Worm (Caenorhabditis elegans): ENCODE results near the gene srh-61.

The srh-61 gene

ce11 chrII:12549613-12550012 lies 33.4 kb upstream of the srh-61 start (continued):
- TF ChIP-seq set-16 (GFP tag; IDR thresholded peaks at IDR 0.05): no peak
- 0 out of 2 replicates have a peak, but pooled peaks have one; percentile 24 for TF ChIP-seq tra-1 (GFP tag; IDR thresholded peaks at IDR 0.05)
- no peak for TF ChIP-seq Y5F2A.4 (GFP tag; optimal IDR thresholded peaks at IDR 0.05)

- TF ChIP-seq lin-13 (GFP tag; optimal IDR thresholded peaks at IDR 0.05) (no peak), nhr-102 (tag; optimal IDR thresholded peaks at IDR 0.05) (no peak), T26A8.4 (GFP tag; IDR thresholded peaks at IDR 0.05) (no peak)
Observed at ce11 chrII:12547547-12547946, 31.3 kb upstream of the srh-61 start, which contains the start of gene F49C5.16. F49C5.16 (plus strand) TSS chrII:12547847.

DNA sequence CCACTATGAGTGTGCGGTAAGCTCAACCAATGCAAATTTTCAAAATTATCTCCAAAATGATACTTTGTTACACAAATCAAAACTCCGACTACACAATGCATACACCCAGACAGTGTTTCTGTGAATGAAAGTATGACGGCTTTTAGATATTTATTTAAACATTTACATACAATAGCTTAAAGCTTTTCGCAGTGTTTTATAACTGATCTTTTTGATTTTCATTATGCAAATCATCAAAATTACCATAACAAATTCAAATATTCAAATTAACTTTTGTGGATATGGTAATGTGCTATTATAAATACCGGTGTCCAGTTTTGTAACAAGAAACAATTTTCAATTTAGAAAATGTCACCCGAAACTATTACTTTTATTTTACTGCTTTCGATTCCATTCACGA lies 30.2 kb upstream of the srh-61 start, which contains the start of the genes F49C5.5 and F49C5.10:
TSS of gene F49C5.5 (minus strand) at position 101 of the 400 bp plus-strand sequence.
TSS of gene F49C5.10 (plus strand) at position 344 of the 400 bp plus-strand sequence.
- TF ChIP-seq Y105C5A.15 (GFP tag; IDR thresholded peaks at IDR 0.05): no peak
- no peak for TF ChIP-seq nhr-10 (tag; optimal IDR thresholded peaks at IDR 0.05)
- TF ChIP-seq nhr-25 (tag; optimal IDR thresholded peaks at IDR 0.05; ENCODE audit: borderline replicate concordance, insufficient read depth): no peak
- no peak for TF ChIP-seq lin-15B (tag; optimal IDR thresholded peaks at IDR 0.05)
- no peak for TF ChIP-seq Y48G9A.11 (GFP tag; IDR thresholded peaks at IDR 0.05)
- no peak for TF ChIP-seq rbr-2 (tag; optimal IDR thresholded peaks at IDR 0.05)
- TF ChIP-seq mdl-1 (tag; optimal IDR thresholded peaks at IDR 0.05): no peak
- TF ChIP-seq F26F4.8 (GFP tag; conservative IDR thresholded peaks at IDR 0.05): no peak
- TF ChIP-seq dpl-1 (GFP tag; optimal IDR thresholded peaks at IDR 0.05): no peak

DNA sequence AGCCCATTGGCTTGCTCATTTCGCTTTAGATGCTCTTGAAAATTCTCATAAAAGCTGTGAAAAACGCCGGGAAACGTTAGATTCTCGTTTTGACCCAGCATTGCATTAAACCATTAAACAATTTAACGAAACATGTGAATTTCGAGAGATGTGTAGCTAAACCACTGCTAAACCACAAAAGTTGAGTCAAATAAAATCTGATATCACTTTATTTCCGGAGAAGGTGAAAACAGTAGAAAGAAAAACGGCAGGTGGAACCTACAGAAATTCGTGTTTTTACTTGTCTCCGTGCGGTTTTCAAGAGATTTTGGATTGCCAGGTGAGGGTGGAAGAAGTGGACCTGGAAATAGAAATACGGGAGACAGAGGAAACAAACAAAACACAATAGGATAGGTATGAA lies 28.3 kb upstream of the srh-61 start, which contains the start of gene F49C5.9:
TSS of gene F49C5.9 (minus strand) at position 101 of the 400 bp plus-strand sequence.
- TF ChIP-seq hlh-30 (tag; optimal IDR thresholded peaks at IDR 0.05; ENCODE audit: insufficient read depth): no peak
- no peak for TF ChIP-seq lir-3 (tag; optimal IDR thresholded peaks at IDR 0.05)
- TF ChIP-seq ztf-11 (tag; optimal IDR thresholded peaks at IDR 0.05): no peak
- TF ChIP-seq zfp-3 (GFP tag; conservative IDR thresholded peaks at IDR 0.05): no peak
- TF ChIP-seq snpc-1.2 (GFP tag; IDR thresholded peaks at IDR 0.05): no peak
- no peak for TF ChIP-seq F26F4.8 (GFP tag; conservative IDR thresholded peaks at IDR 0.05)
- no peak for TF ChIP-seq zfp-2 (tag; optimal IDR thresholded peaks at IDR 0.05)
- TF ChIP-seq snpc-4 (tag; optimal IDR thresholded peaks at IDR 0.05): no peak
- no peak for TF ChIP-seq dmd-9 (GFP tag; IDR thresholded peaks at IDR 0.05)
- no peak for TF ChIP-seq ZK337.2 (GFP tag; IDR thresholded peaks at IDR 0.05)

- TF ChIP-seq nhr-76 (tag; optimal IDR thresholded peaks at IDR 0.05) (no peak), gei-8 (GFP tag; optimal IDR thresholded peaks at IDR 0.05) (peak; percentile 26), lim-7 (GFP tag; IDR thresholded peaks at IDR 0.05) (peak; percentile 74), nhr-11 (tag; optimal IDR thresholded peaks at IDR 0.05) (no peak), Y5F2A.4 (GFP tag; optimal IDR thresholded peaks at IDR 0.05) (no peak), ceh-62 (tag; optimal IDR thresholded peaks at IDR 0.05) (no peak), mxl-2 (GFP tag; conservative IDR thresholded peaks at IDR 0.05) (no peak), snpc-1.2 (GFP tag; IDR thresholded peaks at IDR 0.05) (no peak; the same call in none of the 2 replicates), duxl-1 (tag; optimal IDR thresholded peaks at IDR 0.05; ENCODE audit: poor library complexity) (no peak), nhr-42 (GFP tag; IDR thresholded peaks at IDR 0.05) (no peak), rbr-2 (tag; optimal IDR thresholded peaks at IDR 0.05) (no peak), dmd-9 (GFP tag; IDR thresholded peaks at IDR 0.05) (no peak), spr-3 (GFP tag; optimal IDR thresholded peaks at IDR 0.05) (no peak), ceh-20 (GFP tag; IDR thresholded peaks at IDR 0.05) (no peak), skn-1 (tag; optimal IDR thresholded peaks at IDR 0.05) (no peak), D1046.2 (GFP tag; IDR thresholded peaks at IDR 0.05) (0 out of 2 replicates have a peak, but pooled peaks have one; percentile 49), F10B5.3 (tag; optimal IDR thresholded peaks at IDR 0.05) (no peak), hmg-1.1 (GFP tag; IDR thresholded peaks at IDR 0.05) (no peak), Y48G9A.11 (GFP tag; IDR thresholded peaks at IDR 0.05) (0 out of 2 replicates have a peak, but pooled peaks have one; percentile 46), zag-1 (tag; optimal IDR thresholded peaks at IDR 0.05) (no peak), madf-9 (GFP tag; conservative IDR thresholded peaks at IDR 0.05) (0 out of 2 replicates have a peak, but pooled peaks have one; percentile 36), lin-29 (GFP tag; IDR thresholded peaks at IDR 0.05) (no peak), ZK337.2 (GFP tag; IDR thresholded peaks at IDR 0.05) (0 out of 2 replicates have a peak, but pooled peaks have one; percentile 40), F44E2.7 (GFP tag; IDR thresholded peaks at IDR 0.05) (0 out of 2 replicates have a peak, but pooled peaks have one; percentile 68), ztf-7 (tag; optimal IDR thresholded peaks at IDR 0.05) (no peak)
Observed at ce11 chrII:12542594-12542997, 26.4 kb upstream of the srh-61 start.

All from whole organism, L4 larva.